Fruit fly (Drosophila melanogaster) ovary, adult (tissue): ENCODE data around the gene CG15014.

Source experiments
- CG17801 ChIP-seq: fragments of 200-800 bp; optimal IDR thresholded peaks from 2 replicates; lab custom pipeline; 2019; ENCODE audit warnings: missing biosample characterization, mild to moderate bottlenecking, missing genetic modification characterization, moderate library complexity; ENCODE audit not compliant: partially characterized antibody

Gene CG15014

DNA sequence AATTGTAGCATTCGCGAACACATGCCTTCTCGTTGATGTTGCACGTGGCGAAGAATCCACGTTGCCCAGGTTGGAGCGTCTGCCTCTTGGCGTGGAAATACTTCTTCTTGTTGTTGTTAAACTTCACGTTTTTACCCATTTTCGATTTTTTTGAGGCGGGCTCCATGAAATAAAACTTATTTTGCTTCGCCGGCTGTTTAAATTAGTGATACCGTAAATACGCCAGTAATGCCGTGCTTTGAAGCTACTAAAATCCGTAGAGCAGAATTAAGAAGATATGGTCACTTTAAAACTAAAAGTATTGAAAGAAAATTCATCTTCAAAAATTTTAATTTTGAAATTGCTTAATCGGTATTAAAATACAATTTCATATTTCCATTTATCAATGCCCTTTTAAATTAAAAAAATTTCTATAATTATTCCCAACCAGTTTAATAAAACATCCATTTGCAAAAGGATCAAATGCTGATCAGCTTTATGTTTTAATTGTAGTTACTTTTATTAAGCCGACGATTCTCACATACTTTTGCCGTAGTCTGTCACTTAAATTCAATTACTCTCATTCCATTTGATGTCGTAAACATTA lies at the start of gene CG15014:
CG15014 (minus strand) TSS at position 228 of the 586 bp plus-strand sequence.
- no peak for TF ChIP-seq CG17801 (GFP tag; lab: Kevin White, UChicago)

DNA sequence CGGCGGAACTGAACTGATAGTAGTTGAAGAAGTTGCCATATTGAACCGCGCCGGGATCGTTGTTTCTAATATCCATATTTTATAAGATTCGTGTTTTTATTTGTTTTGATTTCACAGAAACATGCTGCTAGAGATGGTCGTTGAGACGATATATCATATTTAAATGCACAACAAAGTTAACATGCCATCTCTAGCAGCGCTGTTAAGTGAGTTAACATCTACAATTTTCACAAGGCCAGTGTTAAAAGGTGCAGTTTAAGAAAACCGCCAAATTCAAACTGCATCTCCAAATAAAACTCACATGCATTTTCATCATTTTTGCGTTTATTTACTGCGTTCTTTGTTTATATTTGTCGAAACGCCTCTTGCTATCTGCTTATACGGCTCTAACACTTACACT lies 45.3 kb upstream of the CG15014 start, which contains the start of gene CG11342:
CG11342 (minus strand) TSS at position 120 of the 400 bp plus-strand sequence.
- no peak for TF ChIP-seq CG17801 (GFP tag; lab: Kevin White, UChicago)

DNA sequence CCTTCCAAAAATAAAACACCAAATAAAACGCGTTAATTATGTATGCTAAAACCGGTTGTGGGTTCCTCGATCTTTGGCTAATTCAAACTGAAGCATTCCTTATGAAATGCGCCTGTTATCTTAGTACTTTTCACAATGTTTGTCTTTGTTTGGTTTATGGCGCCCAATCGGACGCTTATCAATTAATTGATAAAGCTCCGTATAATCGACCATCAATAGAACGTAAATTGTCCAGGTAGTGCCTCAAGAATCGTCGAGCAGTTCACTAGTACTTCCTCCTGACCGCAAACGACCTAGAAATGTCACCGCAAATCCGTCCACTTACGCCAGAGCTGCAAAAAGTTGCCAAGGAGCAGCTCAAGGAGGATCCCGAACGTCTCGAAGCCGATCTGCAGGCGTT lies 43.1 kb upstream of the CG15014 start, which contains the start of gene CG33514:
CG33514 (plus strand) TSS at position 238 of the 400 bp plus-strand sequence.
- no peak for TF ChIP-seq CG17801 (GFP tag; lab: Kevin White, UChicago)

DNA sequence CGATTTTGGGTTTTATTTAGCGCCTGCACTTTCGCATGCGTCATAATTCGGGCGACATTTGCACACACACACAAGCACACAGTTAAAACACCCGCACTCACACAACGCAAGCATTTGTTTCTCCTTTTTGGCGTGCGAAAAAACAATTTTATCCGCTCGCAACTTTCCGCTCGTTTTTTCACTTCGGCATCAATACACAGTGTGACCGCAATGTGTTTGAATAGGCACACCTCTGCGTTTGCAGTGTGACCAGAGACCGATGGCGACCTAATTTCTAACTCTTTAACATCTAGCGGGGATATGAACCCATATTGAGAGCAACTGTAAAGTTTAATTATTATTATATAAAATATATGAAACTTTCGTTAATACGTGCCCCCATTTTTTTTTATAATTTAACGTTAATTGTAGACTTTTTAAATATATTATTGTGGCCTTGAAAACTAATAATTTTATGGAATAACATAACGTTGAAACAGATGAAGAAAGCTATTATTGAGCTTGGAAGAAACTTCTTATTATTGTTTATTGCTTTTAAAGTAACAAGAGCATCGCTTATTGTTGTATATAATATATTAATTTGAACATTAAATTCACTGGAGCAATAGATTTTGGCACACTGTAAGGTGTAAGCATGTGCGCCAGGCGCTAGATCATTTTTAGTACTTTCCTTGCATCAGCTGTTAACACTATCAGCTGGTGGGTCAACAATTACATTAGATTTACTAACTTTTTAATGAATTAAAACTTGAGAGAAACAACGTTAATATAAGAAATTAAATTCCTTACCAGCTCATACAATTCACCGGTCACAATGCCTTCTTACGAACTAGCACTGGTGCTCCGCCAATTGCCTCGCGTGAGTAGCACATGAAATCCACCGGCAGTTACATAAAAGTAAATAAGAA lies 42.1 kb upstream of the CG15014 start, which contains the start of the genes Cip4 and mRpS6:
Cip4 (minus strand) TSS at position 216 of the 908 bp plus-strand sequence.
mRpS6 (plus strand) TSS at position 664 of the 908 bp plus-strand sequence.
- TF ChIP-seq CG17801 (GFP tag; lab: Kevin White, UChicago) = no peak

DNA sequence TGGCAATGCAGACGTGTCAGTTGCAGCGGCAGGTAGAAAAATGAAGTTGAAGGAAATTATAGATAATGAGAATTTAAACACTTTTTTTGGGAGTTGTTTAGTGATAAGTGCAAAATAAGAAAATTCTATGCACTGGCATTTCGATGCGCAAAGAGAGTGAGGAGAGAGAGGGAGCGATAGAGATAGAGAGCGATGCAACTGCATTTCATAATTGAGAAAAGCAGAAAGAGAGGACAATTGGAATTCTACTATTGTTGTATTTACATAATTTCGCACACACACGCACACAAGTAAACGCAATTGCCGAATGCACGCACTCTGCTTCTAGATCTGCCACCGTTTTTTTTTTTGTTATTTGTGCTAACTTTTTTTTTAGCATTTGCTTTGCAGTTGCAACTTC lies 41.4 kb upstream of the CG15014 start:
- no peak for TF ChIP-seq CG17801 (GFP tag; lab: Kevin White, UChicago)

DNA sequence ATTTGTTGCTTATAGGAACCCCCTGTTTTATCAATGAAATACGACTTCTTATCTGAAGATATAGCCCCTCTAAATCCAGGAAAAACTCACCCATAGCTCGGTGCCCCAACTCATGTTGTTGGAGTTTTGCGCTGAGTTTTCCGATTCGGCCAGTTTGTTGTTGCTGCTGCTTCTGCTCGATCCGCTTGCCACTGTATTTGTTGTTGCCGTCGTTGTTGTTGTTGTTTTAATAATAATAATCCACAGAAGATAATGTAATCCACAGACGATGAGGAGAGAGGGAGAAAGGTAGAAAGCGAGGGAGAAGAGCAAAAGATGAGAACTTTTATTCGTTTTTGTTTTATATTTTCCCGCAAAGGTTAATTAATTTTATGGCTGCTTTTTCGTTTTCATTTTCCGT lies 40.9 kb upstream of the CG15014 start:
- TF ChIP-seq CG17801 (GFP tag; lab: Kevin White, UChicago) = no peak

DNA sequence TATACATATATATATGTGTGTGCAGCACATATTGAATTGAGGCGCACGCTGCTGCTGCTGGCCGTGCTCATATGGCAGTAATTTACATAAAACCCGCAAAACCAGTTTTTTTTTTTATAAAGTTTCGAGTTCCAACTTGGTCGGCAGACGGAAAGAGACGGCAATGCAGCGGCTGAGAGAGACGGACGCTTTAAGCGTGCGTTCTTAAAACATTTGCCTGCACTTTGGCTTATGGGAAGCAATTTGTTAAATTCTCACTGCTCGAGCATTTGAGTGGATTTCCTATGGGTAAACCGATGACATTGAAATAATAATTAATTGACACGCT lies 38.3 kb upstream of the CG15014 start:
- no peak for TF ChIP-seq CG17801 (GFP tag; lab: Kevin White, UChicago)

DNA sequence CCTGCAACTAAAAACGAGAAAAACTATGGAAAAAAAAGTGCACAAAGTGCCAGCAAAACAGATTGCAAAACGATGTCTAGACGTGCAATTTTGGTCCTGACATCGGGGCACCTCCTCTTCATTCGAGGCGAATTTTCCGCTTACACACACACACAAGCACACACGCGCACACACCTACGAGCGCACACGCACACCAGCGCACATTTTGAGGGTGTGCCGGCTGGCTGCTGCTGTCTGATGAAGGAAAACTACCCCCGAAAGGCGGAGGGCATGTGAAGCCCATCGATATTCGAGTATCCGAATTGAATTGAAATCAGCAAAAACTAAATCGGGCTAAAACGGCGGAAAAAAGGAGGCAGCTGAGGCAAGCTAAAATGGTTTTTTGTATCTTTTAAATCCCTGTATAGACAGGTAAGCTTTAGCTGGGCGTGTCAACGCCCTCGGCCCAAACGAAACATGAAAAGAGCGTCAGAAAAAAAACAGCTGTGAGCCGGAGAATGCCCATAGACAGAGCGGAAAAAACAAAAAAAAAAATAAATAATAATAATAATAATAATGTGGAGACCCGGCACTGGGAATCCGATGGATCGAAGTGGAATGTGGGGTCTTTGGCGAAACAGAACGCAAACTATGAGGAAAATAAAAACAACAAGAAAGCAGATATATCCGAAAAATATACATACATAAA lies 37.8 kb upstream of the CG15014 start:
- TF ChIP-seq CG17801 (GFP tag; lab: Kevin White, UChicago) = no peak

DNA sequence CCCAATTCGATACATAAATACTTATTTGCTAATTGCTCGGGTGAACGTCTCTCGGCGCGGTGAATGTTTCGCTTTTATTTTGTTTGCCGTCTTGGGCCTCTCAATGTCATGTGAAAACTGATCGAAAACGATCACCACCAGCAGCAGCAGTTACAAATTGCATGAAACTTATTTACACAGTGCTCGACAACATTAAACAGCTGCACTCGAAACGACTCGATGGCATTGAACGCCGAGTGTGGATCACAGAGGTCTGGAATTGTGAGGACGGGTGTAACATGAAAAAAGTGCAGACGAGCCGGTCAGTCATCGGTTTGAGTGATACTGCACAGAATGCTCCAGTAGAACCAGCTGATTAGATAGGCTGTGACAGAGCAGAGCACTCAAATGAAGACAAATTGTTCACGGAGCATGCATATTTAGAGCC lies 35.7 kb upstream of the CG15014 start:
- TF ChIP-seq CG17801 (GFP tag; lab: Kevin White, UChicago) = no peak

DNA sequence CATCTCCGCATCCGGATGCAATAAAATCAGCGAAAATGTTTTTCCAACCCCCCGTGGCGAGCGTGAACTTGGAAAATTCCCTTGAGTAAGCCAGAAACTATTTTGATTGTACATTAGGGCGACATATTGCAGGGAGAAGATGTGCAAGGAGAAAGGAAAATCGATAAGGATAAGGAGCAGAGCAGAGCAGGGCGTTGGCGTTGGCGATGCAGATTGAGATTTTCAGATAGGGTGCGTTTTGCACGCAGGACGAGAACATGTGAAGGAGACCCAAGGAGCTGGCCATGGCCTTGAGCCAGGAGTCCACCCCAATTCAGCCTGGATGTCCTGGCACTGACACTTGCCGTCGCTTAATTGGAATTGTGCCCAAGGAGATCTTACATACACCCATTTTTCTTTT lies 34.9 kb upstream of the CG15014 start:
- TF ChIP-seq CG17801 (GFP tag; lab: Kevin White, UChicago) = no peak

DNA sequence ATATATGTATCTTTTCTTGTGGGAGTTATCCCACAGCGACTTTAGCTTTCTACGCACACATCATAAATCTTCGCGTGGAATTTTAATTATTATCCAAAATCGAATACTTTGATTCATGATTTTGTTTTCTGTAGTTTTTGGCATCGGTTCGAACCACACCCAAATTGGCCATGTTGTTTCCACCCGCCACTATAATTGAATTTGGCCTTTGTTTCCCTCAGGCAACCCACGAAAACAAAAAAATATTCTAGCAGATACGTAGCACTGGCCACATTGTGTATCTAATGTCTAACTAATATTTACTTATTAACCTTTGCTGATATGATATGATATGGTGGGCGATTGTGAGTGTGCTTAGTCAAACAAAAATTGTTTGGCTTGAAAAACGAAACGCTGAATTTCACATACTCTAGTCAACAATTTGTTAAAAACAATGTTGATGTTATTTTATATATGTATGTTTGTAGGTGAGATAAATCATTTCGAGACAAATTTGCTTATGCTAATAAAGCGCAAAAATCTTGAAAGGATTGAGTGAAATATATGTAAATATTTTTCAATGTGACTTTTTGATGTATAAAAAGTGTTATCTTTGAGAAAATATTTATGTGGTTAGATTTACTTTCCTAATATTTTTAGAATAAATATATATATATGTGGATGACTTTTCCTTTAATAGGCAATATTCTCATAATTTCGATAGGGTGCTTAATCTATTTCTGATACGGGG lies 33.0 kb upstream of the CG15014 start:
- no peak for TF ChIP-seq CG17801 (GFP tag; lab: Kevin White, UChicago)

DNA sequence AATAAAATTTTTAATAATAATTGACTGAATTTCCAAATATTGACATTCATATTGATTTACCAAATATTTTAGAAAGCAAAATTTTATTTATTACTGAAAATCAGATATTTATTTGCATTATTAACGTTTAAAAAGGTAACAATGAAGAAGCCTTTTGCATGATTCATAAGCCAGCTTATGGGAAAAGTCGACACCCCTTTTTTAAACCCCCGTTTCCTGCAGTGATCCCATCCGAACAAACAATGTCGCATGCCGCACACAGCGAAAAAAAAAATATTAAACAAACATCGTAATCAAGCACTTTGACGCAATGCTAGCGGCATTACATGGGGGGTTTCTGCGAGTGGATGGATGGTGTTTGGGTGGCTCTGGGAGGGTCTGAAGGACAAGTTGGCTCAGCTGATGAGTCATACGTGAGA lies 31.6 kb upstream of the CG15014 start:
- no peak for TF ChIP-seq CG17801 (GFP tag; lab: Kevin White, UChicago)

DNA sequence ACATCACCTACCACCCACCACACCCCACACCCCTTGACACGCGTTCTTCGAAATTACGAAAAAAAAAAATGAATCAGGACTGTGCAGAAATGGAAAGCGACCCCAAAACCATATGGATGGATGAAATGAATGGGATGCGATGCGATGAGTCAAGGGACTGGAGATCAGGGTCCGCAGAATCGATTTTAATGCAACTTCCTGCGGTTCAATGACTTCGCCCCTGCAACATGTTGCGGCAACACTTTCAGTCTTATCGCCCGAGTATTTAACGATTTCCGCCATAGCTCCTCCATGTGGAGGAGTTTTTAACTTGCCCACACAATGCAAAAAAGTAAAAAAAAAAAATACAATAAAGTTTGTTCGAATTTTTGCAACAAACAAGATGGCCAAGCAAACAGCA lies 30.6 kb upstream of the CG15014 start:
- TF ChIP-seq CG17801 (GFP tag; lab: Kevin White, UChicago) = no peak

DNA sequence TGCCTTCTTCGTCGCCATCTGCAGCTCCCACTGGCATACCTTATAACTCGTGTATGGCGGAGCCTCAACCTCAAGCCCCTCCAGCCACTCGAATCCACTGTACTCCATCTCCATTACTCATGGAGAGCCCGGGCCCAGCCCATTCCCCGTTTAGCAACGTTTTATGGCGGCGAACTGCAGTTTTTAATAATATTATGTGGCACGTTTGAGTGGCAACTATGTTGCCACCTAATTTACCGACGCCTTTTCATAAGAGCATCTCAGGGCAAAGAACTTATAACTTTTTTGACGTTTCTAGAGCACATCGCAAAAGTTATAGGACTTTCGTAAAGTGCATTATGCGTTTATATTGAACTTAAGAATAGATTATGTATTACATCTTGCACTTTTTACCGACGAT lies 29.9 kb upstream of the CG15014 start:
- no peak for TF ChIP-seq CG17801 (GFP tag; lab: Kevin White, UChicago)
